Worm (Caenorhabditis elegans) whole organism, L1 larva: Measurements from ENCODE around the gene hsp-110.

Experiments
- C04F5.9 ChIP-seq: sonication (generic microtip); optimal IDR thresholded peaks from 2 replicates; lab custom pipeline; 2016; ENCODE audit warnings: missing genetic modification characterization, missing compliant biosample characterization
- C16A3.4 ChIP-seq: fragments of 150-350 bp; optimal IDR thresholded peaks from 2 replicates; lab custom pipeline; 2014; ENCODE audit warnings: missing biosample characterization, missing genetic modification characterization
- F16B12.6 ChIP-seq: fragments of 150-350 bp; optimal IDR thresholded peaks from 2 replicates; lab custom pipeline; 2014; ENCODE audit warnings: missing biosample characterization, missing genetic modification characterization
- alr-1 ChIP-seq: fragments of 200-800 bp; sonication (Bioruptor generic); optimal IDR thresholded peaks from 2 replicates; lab custom pipeline; 2018; ENCODE audit warnings: borderline replicate concordance, mild to moderate bottlenecking, missing genetic modification characterization, missing compliant biosample characterization
- aly-2 ChIP-seq: fragments of 150-350 bp; optimal IDR thresholded peaks from 2 replicates; lab custom pipeline; 2014; ENCODE audit warnings: missing biosample characterization, missing genetic modification characterization
- blmp-1 ChIP-seq: fragments of 150-350 bp; optimal IDR thresholded peaks from 2 replicates; lab custom pipeline; 2014; ENCODE audit warnings: missing biosample characterization, missing genetic modification characterization
- ceh-8 ChIP-seq: fragments of 200-800 bp; sonication (Bioruptor generic); optimal IDR thresholded peaks from 2 replicates; lab custom pipeline; 2018; ENCODE audit warnings: mild to moderate bottlenecking, missing genetic modification characterization, moderate library complexity, missing compliant biosample characterization
- ceh-88 ChIP-seq: fragments of 200-800 bp; sonication (Bioruptor generic); IDR thresholded peaks from 2 replicates; pipeline ENCODE4 v1.3.6; 2022; ENCODE audit warnings: missing genetic modification characterization, missing compliant biosample characterization
- ceh-90 ChIP-seq: sonication (generic microtip); optimal IDR thresholded peaks from 2 replicates; lab custom pipeline; 2016; ENCODE audit warnings: missing genetic modification characterization, missing compliant biosample characterization
- ces-1 ChIP-seq: fragments of 150-350 bp; optimal IDR thresholded peaks from 2 replicates; lab custom pipeline; 2014; ENCODE audit warnings: missing biosample characterization, missing genetic modification reagents, missing genetic modification characterization
- dsc-1 ChIP-seq: sonication (generic microtip); optimal IDR thresholded peaks from 2 replicates; lab custom pipeline; 2016; ENCODE audit warnings: mild to moderate bottlenecking, missing genetic modification characterization, missing compliant biosample characterization
- efl-3 ChIP-seq: fragments of 200-800 bp; sonication (Bioruptor generic); optimal IDR thresholded peaks from 2 replicates; lab custom pipeline; 2018; ENCODE audit warnings: mild to moderate bottlenecking, missing genetic modification characterization, missing compliant biosample characterization
- ets-5 ChIP-seq: fragments of 200-800 bp; sonication (Bioruptor generic); IDR thresholded peaks from 2 replicates; pipeline ENCODE4 v1.3.6; 2022; ENCODE audit warnings: missing genetic modification characterization, missing compliant biosample characterization
- fkh-8 ChIP-seq: sonication (generic microtip); optimal IDR thresholded peaks from 2 replicates; lab custom pipeline; 2016; ENCODE audit warnings: mild to moderate bottlenecking, missing genetic modification characterization, missing compliant biosample characterization
- hlh-17 ChIP-seq: fragments of 200-800 bp; sonication (Bioruptor generic); optimal IDR thresholded peaks from 2 replicates; lab custom pipeline; 2018; ENCODE audit warnings: missing genetic modification characterization, mild to moderate bottlenecking, missing compliant biosample characterization, moderate library complexity, borderline replicate concordance
- irx-1 ChIP-seq: sonication (generic microtip); optimal IDR thresholded peaks from 2 replicates; lab custom pipeline; 2016; ENCODE audit warnings: missing genetic modification characterization, missing compliant biosample characterization
- isw-1 ChIP-seq: fragments of 200-800 bp; sonication (Bioruptor generic); IDR thresholded peaks from 2 replicates; pipeline ENCODE4 v1.3.6; 2022; ENCODE audit warnings: missing genetic modification characterization, missing compliant biosample characterization
- jun-1 ChIP-seq: fragments of 150-350 bp; optimal IDR thresholded peaks from 2 replicates; lab custom pipeline; 2014; ENCODE audit warnings: missing biosample characterization, missing genetic modification reagents, missing genetic modification characterization
- lin-15B ChIP-seq: fragments of 150-350 bp; sonication (generic microtip); optimal IDR thresholded peaks from 3 replicates; lab custom pipeline; 2014; ENCODE audit warnings: missing biosample characterization, missing genetic modification characterization
- lin-35 ChIP-seq, 2 experiments: fragments of 150-350 bp; optimal IDR thresholded peaks; 2 replicates each; lab custom pipeline; 2014; ENCODE audit warnings: missing biosample characterization in 2 of 2, missing genetic modification characterization in 2 of 2, missing genetic modification reagents in 2 of 2
- lin-39 ChIP-seq: fragments of 150-350 bp; optimal IDR thresholded peaks from 2 replicates; lab custom pipeline; 2014; ENCODE audit warnings: missing biosample characterization, missing genetic modification reagents, missing genetic modification characterization
- lsy-2 ChIP-seq, 2 experiments: fragments of 150-350 bp; optimal IDR thresholded peaks; 2 replicates each; lab custom pipeline; 2014; ENCODE audit warnings: missing biosample characterization in 2 of 2, missing genetic modification characterization in 2 of 2
- mdl-1 ChIP-seq, 2 experiments: fragments of 150-350 bp; optimal IDR thresholded peaks; 2 replicates each; lab custom pipeline; 2014 to 2017; ENCODE audit warnings: missing biosample characterization in 2 of 2, missing genetic modification characterization in 2 of 2, inconsistent platforms in 1 of 2
- mep-1 ChIP-seq: fragments of 150-350 bp; optimal IDR thresholded peaks from 2 replicates; lab custom pipeline; 2014; ENCODE audit warnings: missing biosample characterization, missing genetic modification characterization
- nhr-19 ChIP-seq: fragments of 200-800 bp; sonication (Bioruptor generic); conservative IDR thresholded peaks from 2 replicates; pipeline ENCODE4 v1.3.6; 2022; ENCODE audit warnings: missing genetic modification characterization, missing compliant biosample characterization
- nhr-237 ChIP-seq: fragments of 150-350 bp; optimal IDR thresholded peaks from 2 replicates; lab custom pipeline; 2014; ENCODE audit warnings: missing biosample characterization, missing genetic modification characterization
- nhr-28 ChIP-seq: fragments of 150-350 bp; optimal IDR thresholded peaks from 2 replicates; lab custom pipeline; 2014; ENCODE audit warnings: missing biosample characterization, missing genetic modification characterization
- nhr-47 ChIP-seq: sonication (generic microtip); optimal IDR thresholded peaks from 2 replicates; lab custom pipeline; 2016; ENCODE audit warnings: mild to moderate bottlenecking, missing genetic modification characterization, moderate library complexity, missing compliant biosample characterization
- nhr-85 ChIP-seq: sonication (generic microtip); peaks from one replicate; lab custom pipeline; 2016; ENCODE audit warnings: missing genetic modification characterization, inconsistent platforms, missing compliant biosample characterization
- nhr-90 ChIP-seq: sonication (generic microtip); optimal IDR thresholded peaks from 2 replicates; lab custom pipeline; 2016; ENCODE audit warnings: mild to moderate bottlenecking, missing genetic modification characterization, missing compliant biosample characterization; ENCODE audit not compliant: poor library complexity
- pag-3 ChIP-seq: sonication (generic microtip); optimal IDR thresholded peaks from 2 replicates; lab custom pipeline; 2017; ENCODE audit warnings: missing genetic modification characterization, mild to moderate bottlenecking, missing compliant biosample characterization, antibody characterized with exemption, borderline replicate concordance; ENCODE audit not compliant: insufficient read depth
- rnt-1 ChIP-seq: sonication (generic microtip); optimal IDR thresholded peaks from 2 replicates; lab custom pipeline; 2016; ENCODE audit warnings: mild to moderate bottlenecking, missing genetic modification characterization, moderate library complexity, missing compliant biosample characterization
- snu-23 ChIP-seq: sonication (generic microtip); optimal IDR thresholded peaks from 2 replicates; lab custom pipeline; 2016; ENCODE audit warnings: missing genetic modification characterization, missing compliant biosample characterization
- sox-4 ChIP-seq: sonication (generic microtip); optimal IDR thresholded peaks from 2 replicates; lab custom pipeline; 2016; ENCODE audit warnings: missing genetic modification characterization, missing compliant biosample characterization
- sup-37 ChIP-seq: fragments of 200-800 bp; sonication (Bioruptor generic); optimal IDR thresholded peaks from 2 replicates; lab custom pipeline; 2018; ENCODE audit warnings: mild to moderate bottlenecking, missing genetic modification characterization, missing compliant biosample characterization
- tbx-2 ChIP-seq: sonication (generic microtip); optimal IDR thresholded peaks from 2 replicates; lab custom pipeline; 2016; ENCODE audit warnings: missing genetic modification characterization, missing compliant biosample characterization
- tlp-1 ChIP-seq: fragments of 150-350 bp; optimal IDR thresholded peaks from 2 replicates; lab custom pipeline; 2014; ENCODE audit warnings: missing biosample characterization, missing genetic modification characterization
- unc-130 ChIP-seq: fragments of 150-350 bp; optimal IDR thresholded peaks from 2 replicates; lab custom pipeline; 2017; ENCODE audit warnings: missing biosample characterization, missing genetic modification characterization, inconsistent platforms
- unc-30 ChIP-seq: sonication (generic microtip); optimal IDR thresholded peaks from 2 replicates; lab custom pipeline; 2017; ENCODE audit warnings: missing biosample characterization, missing genetic modification characterization
- unc-86 ChIP-seq: sonication (generic microtip); optimal IDR thresholded peaks from 2 replicates; lab custom pipeline; 2016; ENCODE audit warnings: missing genetic modification characterization, missing compliant biosample characterization
- unc-98 ChIP-seq: fragments of 200-800 bp; sonication (Bioruptor generic); IDR thresholded peaks from 2 replicates; pipeline ENCODE4 v1.3.6; 2022; ENCODE audit warnings: missing genetic modification characterization, missing compliant biosample characterization
- xbp-1 ChIP-seq: sonication (generic microtip); optimal IDR thresholded peaks from 2 replicates; lab custom pipeline; 2016; ENCODE audit warnings: missing genetic modification characterization, missing compliant biosample characterization
- ztf-11 ChIP-seq, 2 experiments: sonication (generic microtip); optimal IDR thresholded peaks; 2 replicates each; lab custom pipeline; 2016 to 2017; ENCODE audit warnings: missing genetic modification characterization in 2 of 2, missing biosample characterization in 1 of 2, missing compliant biosample characterization in 1 of 2
- ztf-4 ChIP-seq: fragments of 150-350 bp; optimal IDR thresholded peaks from 2 replicates; lab custom pipeline; 2014; ENCODE audit warnings: missing biosample characterization, missing genetic modification characterization

The hsp-110 gene

DNA sequence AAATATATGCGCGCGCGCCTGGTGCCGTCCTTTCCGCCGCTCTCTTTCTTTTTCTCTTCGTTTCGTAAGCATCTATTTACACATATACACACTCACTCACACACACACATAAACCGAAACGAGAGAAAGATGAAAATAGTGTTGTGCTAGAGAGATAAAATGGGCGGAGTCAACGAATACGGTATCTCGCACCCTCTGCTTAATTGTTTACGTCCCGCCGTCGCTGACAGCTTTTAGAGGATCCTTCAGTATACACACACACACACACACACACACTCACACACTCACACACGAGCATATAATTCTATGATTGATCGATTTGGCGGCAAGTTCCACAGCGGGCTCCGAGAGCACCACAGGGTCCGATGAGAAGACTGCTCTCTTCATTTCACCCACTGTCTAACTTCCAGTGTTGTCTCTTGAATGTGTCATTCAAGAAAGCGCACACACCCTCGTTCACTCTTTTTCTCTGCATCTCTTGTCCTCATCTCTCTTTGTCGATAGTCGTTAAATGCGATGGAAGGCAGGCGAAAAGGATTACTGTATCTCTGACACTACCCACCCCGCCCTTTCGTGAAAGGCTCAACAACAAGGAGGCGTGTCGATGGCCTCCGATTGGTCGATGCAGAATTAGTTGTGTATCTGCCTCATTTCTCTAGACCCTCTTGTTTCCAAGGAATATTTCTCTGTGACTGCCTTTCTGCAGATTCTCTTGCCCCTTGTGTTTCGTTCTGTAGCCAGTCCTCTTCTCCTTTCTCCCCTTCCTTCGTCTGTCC is 29.3 kb downstream of the hsp-110 start (continued):
- TF ChIP-seq ceh-8 (peak; percentile 90), alr-1 (tag; lab: Kevin White, UChicago) (no peak), tbx-2 (tag; lab: Kevin White, UChicago) (peak; percentile 97), nhr-85 (tag; lab: Kevin White, UChicago) (peak; percentile 95), sox-4 (tag; lab: Kevin White, UChicago) (peak; percentile 37), C16A3.4 (tag; lab: Kevin White, UChicago) (peak; percentile 84), hlh-17 (GFP tag; lab: Kevin White, UChicago) (no peak), unc-130 (no peak), C04F5.9 (tag; lab: Kevin White, UChicago) (peak; percentile 73), nhr-237 (tag; lab: Kevin White, UChicago) (peak; percentile 88)

- peak; percentile 92 for TF ChIP-seq ces-1 (GFP tag; lab: Kevin White, UChicago)
- TF ChIP-seq efl-3: no peak
- no peak for TF ChIP-seq ceh-8
- TF ChIP-seq F16B12.6 (tag; lab: Kevin White, UChicago): no peak
- TF ChIP-seq hlh-17 (GFP tag; lab: Kevin White, UChicago): no peak
- TF ChIP-seq nhr-237 (tag; lab: Kevin White, UChicago): no peak
- TF ChIP-seq blmp-1 (tag; lab: Kevin White, UChicago): peak; percentile 84
- no peak for TF ChIP-seq irx-1 (tag; lab: Kevin White, UChicago)
- no peak for TF ChIP-seq nhr-47
- TF ChIP-seq nhr-90 (tag; lab: Kevin White, UChicago): no peak
- TF ChIP-seq lin-15B (tag; lab: Kevin White, UChicago): no peak
- peak; percentile 8 for TF ChIP-seq mep-1
Measured at ce11 chrIII:8416871-8417191, 29.9 kb downstream of the hsp-110 start.

DNA sequence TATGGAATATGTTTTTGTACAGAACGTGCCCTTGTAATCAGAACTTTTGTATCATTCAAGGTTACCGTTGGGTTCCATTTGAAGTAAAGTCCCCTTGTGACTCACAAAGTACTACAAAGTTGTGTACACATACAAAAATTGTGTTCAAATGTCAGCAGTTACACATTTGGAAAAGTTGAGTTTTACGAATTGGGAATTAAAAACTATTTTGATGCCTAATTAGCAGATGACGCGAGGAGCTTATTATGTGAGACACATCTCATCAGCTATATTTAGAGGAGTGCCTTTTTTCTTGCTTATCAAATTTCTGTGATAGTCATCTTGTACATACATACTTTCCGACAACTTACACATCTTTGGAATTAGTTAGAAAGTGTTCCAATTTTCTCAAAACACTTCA is 33.2 kb downstream of the hsp-110 start:
- TF ChIP-seq ceh-90 (tag; lab: Kevin White, UChicago) (no peak), ceh-8 (peak; percentile 55)
- TF ChIP-seq, all 84 proteins: peak for 1

- no peak for TF ChIP-seq ceh-8
- TF ChIP-seq sup-37: no peak
- TF ChIP-seq lin-35 (GFP tag; optimal IDR thresholded peaks at IDR 0.05; lab: Kevin White, UChicago): peak; percentile 67 to 77
- peak; percentile 57 for TF ChIP-seq jun-1 (tag; lab: Kevin White, UChicago)
- TF ChIP-seq nhr-28 (tag; lab: Kevin White, UChicago): no peak
- TF ChIP-seq C04F5.9 (tag; lab: Kevin White, UChicago): no peak
- TF ChIP-seq F16B12.6 (tag; lab: Kevin White, UChicago): peak; percentile 35
- TF ChIP-seq isw-1 (GFP tag; lab: Robert Waterston, UW): peak; percentile 43
- peak; percentile 24 for TF ChIP-seq lin-15B (tag; lab: Kevin White, UChicago)
- TF ChIP-seq ztf-11 (tag; optimal IDR thresholded peaks at IDR 0.05; lab: Kevin White, UChicago): no peak
- TF ChIP-seq lin-39: no peak
- peak; percentile 44 for TF ChIP-seq xbp-1 (tag; lab: Kevin White, UChicago)
- TF ChIP-seq ceh-88 (GFP tag; lab: Robert Waterston, UW): no peak
- TF ChIP-seq nhr-47: peak; percentile 52
- TF ChIP-seq unc-130: no peak
- no peak for TF ChIP-seq aly-2 (tag; lab: Kevin White, UChicago)
- TF ChIP-seq snu-23 (GFP tag; lab: Kevin White, UChicago): peak; percentile 69
- no peak for TF ChIP-seq nhr-85 (tag; lab: Kevin White, UChicago)
- TF ChIP-seq fkh-8 (tag; lab: Kevin White, UChicago): peak; percentile 80
- peak; percentile 38 for TF ChIP-seq tbx-2 (tag; lab: Kevin White, UChicago)
- no peak for TF ChIP-seq tlp-1
- TF ChIP-seq unc-86 (tag; lab: Kevin White, UChicago): peak; percentile 66
- TF ChIP-seq C16A3.4 (tag; lab: Kevin White, UChicago): no peak
- no peak for TF ChIP-seq dsc-1 (tag; lab: Kevin White, UChicago)
- TF ChIP-seq ets-5 (GFP tag; lab: Robert Waterston, UW): no peak
- peak in 1 of 2 experiments; percentile 29 for TF ChIP-seq mdl-1 (tag; optimal IDR thresholded peaks at IDR 0.05; lab: Kevin White, UChicago)
- TF ChIP-seq pag-3: no peak
- TF ChIP-seq ztf-4 (tag; lab: Kevin White, UChicago): peak; percentile 15
- TF ChIP-seq unc-98 (GFP tag; lab: Robert Waterston, UW): no peak
- TF ChIP-seq unc-30 (tag; lab: Kevin White, UChicago): no peak
- peak; percentile 35 for TF ChIP-seq nhr-19 (GFP tag; lab: Robert Waterston, UW)
- peak; percentile 19 for TF ChIP-seq rnt-1 (tag; lab: Kevin White, UChicago)
- peak; percentile 84 to 93 for TF ChIP-seq lsy-2 (tag; optimal IDR thresholded peaks at IDR 0.05; lab: Kevin White, UChicago)
- TF ChIP-seq blmp-1 (tag; lab: Kevin White, UChicago): peak; percentile 85
Measured at ce11 chrIII:8411976-8412375, 34.7 kb downstream of the hsp-110 start.
